Worm (Caenorhabditis elegans) whole organism, late embryonic: ENCODE measurements around the gene srxa-7.

Source experiments
- C08G9.2 ChIP-seq: sonication (generic microtip); optimal IDR thresholded peaks from 2 replicates; lab custom pipeline; 2016; ENCODE audit warnings: mild to moderate bottlenecking, missing genetic modification characterization, moderate library complexity, missing compliant biosample characterization
- C38D4.7 ChIP-seq: fragments of 200-800 bp; sonication (Bioruptor generic); optimal IDR thresholded peaks from 2 replicates; lab custom pipeline; 2018; ENCODE audit warnings: mild to moderate bottlenecking, missing genetic modification characterization, moderate library complexity, missing compliant biosample characterization
- F13H6.1 ChIP-seq: sonication (generic microtip); optimal IDR thresholded peaks from 2 replicates; lab custom pipeline; 2016; ENCODE audit warnings: missing genetic modification characterization, missing compliant biosample characterization
- K02D7.2 ChIP-seq: sonication (generic microtip); optimal IDR thresholded peaks from 2 replicates; lab custom pipeline; 2017; ENCODE audit warnings: mild to moderate bottlenecking, missing genetic modification characterization, missing compliant biosample characterization
- K09A11.1 ChIP-seq: sonication (generic microtip); optimal IDR thresholded peaks from 2 replicates; lab custom pipeline; 2017; ENCODE audit warnings: antibody characterized with exemption, mild to moderate bottlenecking, missing genetic modification characterization, missing compliant biosample characterization; ENCODE audit not compliant: insufficient read depth
- ahr-1 ChIP-seq: sonication (generic microtip); optimal IDR thresholded peaks from 2 replicates; lab custom pipeline; 2016; ENCODE audit warnings: missing genetic modification characterization, missing compliant biosample characterization
- ama-1 ChIP-seq: fragments of 150-350 bp; optimal IDR thresholded peaks from 2 replicates; lab custom pipeline; 2014
- ceh-14 ChIP-seq: sonication (generic microtip); optimal IDR thresholded peaks from 2 replicates; lab custom pipeline; 2016; ENCODE audit warnings: missing genotype, missing genetic modification characterization, missing compliant biosample characterization
- ceh-24 ChIP-seq: sonication (generic microtip); optimal IDR thresholded peaks from 2 replicates; lab custom pipeline; 2016; ENCODE audit warnings: mild to moderate bottlenecking, missing genetic modification characterization, missing compliant biosample characterization
- ceh-34 ChIP-seq: sonication (generic microtip); optimal IDR thresholded peaks from 2 replicates; lab custom pipeline; 2016; ENCODE audit warnings: mild to moderate bottlenecking, missing genetic modification characterization, missing compliant biosample characterization
- ceh-45 ChIP-seq: fragments of 200-800 bp; sonication (Bioruptor generic); IDR thresholded peaks from 2 replicates; pipeline ENCODE4 v1.3.6; 2022; ENCODE audit warnings: missing genetic modification reagents, missing genetic modification characterization, missing compliant biosample characterization
- ceh-48 ChIP-seq: sonication (generic microtip); optimal IDR thresholded peaks from 2 replicates; lab custom pipeline; 2016; ENCODE audit warnings: missing genetic modification characterization, inconsistent platforms, missing compliant biosample characterization
- ceh-9 ChIP-seq: sonication (generic microtip); optimal IDR thresholded peaks from 2 replicates; lab custom pipeline; 2016; ENCODE audit warnings: mild to moderate bottlenecking, missing genetic modification characterization, inconsistent platforms, missing compliant biosample characterization
- dmd-4 ChIP-seq: sonication (generic microtip); optimal IDR thresholded peaks from 2 replicates; lab custom pipeline; 2016; ENCODE audit warnings: borderline replicate concordance, missing genetic modification characterization, missing compliant biosample characterization
- elt-2 ChIP-seq: sonication (generic microtip); optimal IDR thresholded peaks from 2 replicates; lab custom pipeline; 2016; ENCODE audit warnings: missing genetic modification reagents, missing genetic modification characterization, missing compliant biosample characterization
- elt-4 ChIP-seq: sonication (generic microtip); optimal IDR thresholded peaks from 2 replicates; lab custom pipeline; 2016; ENCODE audit warnings: missing genetic modification characterization, missing compliant biosample characterization
- eyg-1 ChIP-seq: sonication (generic microtip); optimal IDR thresholded peaks from 2 replicates; lab custom pipeline; 2016; ENCODE audit warnings: missing genotype, missing genetic modification characterization, missing compliant biosample characterization
- fkh-6 ChIP-seq: sonication (generic microtip); optimal IDR thresholded peaks from 2 replicates; lab custom pipeline; 2016; ENCODE audit warnings: missing genetic modification characterization, missing compliant biosample characterization
- gmeb-2 ChIP-seq: sonication (generic microtip); optimal IDR thresholded peaks from 2 replicates; lab custom pipeline; 2016; ENCODE audit warnings: missing genetic modification characterization, inconsistent platforms, missing compliant biosample characterization
- hlh-6 ChIP-seq: sonication (generic microtip); optimal IDR thresholded peaks from 2 replicates; lab custom pipeline; 2016; ENCODE audit warnings: missing genotype, missing genetic modification characterization, missing compliant biosample characterization
- hlh-8 ChIP-seq: sonication (generic microtip); optimal IDR thresholded peaks from 2 replicates; lab custom pipeline; 2016; ENCODE audit warnings: missing genotype, missing genetic modification characterization, missing compliant biosample characterization
- madf-2 ChIP-seq: sonication (generic microtip); optimal IDR thresholded peaks from 2 replicates; lab custom pipeline; 2017; ENCODE audit warnings: missing genetic modification characterization, missing compliant biosample characterization
- nfya-1 ChIP-seq: sonication (generic microtip); optimal IDR thresholded peaks from 2 replicates; lab custom pipeline; 2017; ENCODE audit warnings: missing genetic modification characterization, mild to moderate bottlenecking, missing compliant biosample characterization, antibody characterized with exemption, moderate library complexity
- npax-4 ChIP-seq: sonication (generic microtip); optimal IDR thresholded peaks from 2 replicates; lab custom pipeline; 2016; ENCODE audit warnings: missing genetic modification characterization, missing compliant biosample characterization
- pat-9 ChIP-seq: fragments of 200-800 bp; sonication (Bioruptor generic); optimal IDR thresholded peaks from 2 replicates; lab custom pipeline; 2018; ENCODE audit warnings: mild to moderate bottlenecking, missing genetic modification characterization, moderate library complexity, missing compliant biosample characterization
- pax-1 ChIP-seq: fragments of 150-350 bp; optimal IDR thresholded peaks from 2 replicates; lab custom pipeline; 2014; ENCODE audit warnings: missing biosample characterization, missing genetic modification characterization
- pha-2 ChIP-seq: sonication (generic microtip); optimal IDR thresholded peaks from 2 replicates; lab custom pipeline; 2017; ENCODE audit warnings: mild to moderate bottlenecking, missing genetic modification characterization, missing compliant biosample characterization
- pha-4 ChIP-seq: fragments of 150-350 bp; optimal IDR thresholded peaks from 2 replicates; lab custom pipeline; 2018; ENCODE audit warnings: missing biosample characterization, missing genetic modification reagents, missing genetic modification characterization
- pqm-1 ChIP-seq: sonication (generic microtip); optimal IDR thresholded peaks from 2 replicates; lab custom pipeline; 2016; ENCODE audit warnings: missing genetic modification characterization, missing compliant biosample characterization
- pros-1 ChIP-seq: fragments of 150-350 bp; optimal IDR thresholded peaks from 2 replicates; lab custom pipeline; 2014; ENCODE audit warnings: missing biosample characterization, missing genetic modification reagents, missing genetic modification characterization
- ref-2 ChIP-seq: sonication (generic microtip); optimal IDR thresholded peaks from 2 replicates; lab custom pipeline; 2016; ENCODE audit warnings: missing genetic modification characterization, missing compliant biosample characterization
- rnt-1 ChIP-seq: sonication (generic microtip); optimal IDR thresholded peaks from 2 replicates; lab custom pipeline; 2016; ENCODE audit warnings: missing genetic modification characterization, missing compliant biosample characterization
- sdc-2 ChIP-seq: sonication (generic microtip); optimal IDR thresholded peaks from 2 replicates; lab custom pipeline; 2016; ENCODE audit warnings: missing genotype, missing genetic modification characterization, missing compliant biosample characterization
- sox-4 ChIP-seq: sonication (generic microtip); optimal IDR thresholded peaks from 2 replicates; lab custom pipeline; 2017; ENCODE audit warnings: mild to moderate bottlenecking, missing genetic modification characterization, inconsistent platforms, missing compliant biosample characterization
- syd-9 ChIP-seq: sonication (generic microtip); optimal IDR thresholded peaks from 2 replicates; lab custom pipeline; 2016; ENCODE audit warnings: mild to moderate bottlenecking, missing genetic modification characterization, moderate library complexity, missing compliant biosample characterization
- tbx-7 ChIP-seq: sonication (generic microtip); optimal IDR thresholded peaks from 2 replicates; lab custom pipeline; 2016; ENCODE audit warnings: missing genotype, missing genetic modification characterization, missing compliant biosample characterization
- ttx-3 ChIP-seq: sonication (generic microtip); optimal IDR thresholded peaks from 2 replicates; lab custom pipeline; 2016; ENCODE audit warnings: missing genetic modification reagents, missing genetic modification characterization, missing compliant biosample characterization
- unc-3 ChIP-seq, 2 experiments: fragments of 200-800 bp in 1 of 2; sonication (Bioruptor generic) in 1 of 2; sonication (generic microtip) in 1 of 2; conservative IDR thresholded peaks in 1 of 2; optimal IDR thresholded peaks in 1 of 2; 2 replicates each; pipeline versions ENCODE4 v1.3.6 to Lab custom; 2016 to 2022; ENCODE audit warnings: missing compliant biosample characterization in 2 of 2, missing genetic modification characterization in 2 of 2, missing genetic modification reagents in 1 of 2
- zip-5 ChIP-seq: sonication (generic microtip); optimal IDR thresholded peaks from 2 replicates; lab custom pipeline; 2016; ENCODE audit warnings: missing genetic modification characterization, missing compliant biosample characterization

The srxa-7 gene

DNA sequence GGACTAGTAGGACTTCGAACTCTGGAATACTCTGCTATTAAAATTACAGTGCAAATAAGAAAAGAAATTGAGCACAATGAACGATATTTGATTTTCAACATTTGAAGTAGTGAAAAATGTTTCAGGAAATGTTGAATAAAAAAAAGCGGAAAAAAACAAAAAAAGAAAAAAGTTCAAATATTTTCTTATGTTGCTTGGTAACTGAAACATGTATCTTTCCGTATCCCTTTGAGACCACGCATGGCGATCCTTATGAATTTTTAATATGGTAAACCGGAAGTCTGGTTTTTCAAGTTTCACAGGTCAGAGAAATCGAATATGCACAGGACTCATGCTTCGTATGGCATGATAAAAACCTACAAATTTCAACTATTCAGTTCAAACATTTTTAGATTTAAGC, 19.7 kb upstream of the srxa-7 start, which contains the start of gene F28G4.3:
Gene F28G4.3 (minus strand): TSS at position 101 of the 400 bp plus-strand sequence.
- no peak for TF ChIP-seq pros-1 (tag; lab: Kevin White, UChicago)

DNA sequence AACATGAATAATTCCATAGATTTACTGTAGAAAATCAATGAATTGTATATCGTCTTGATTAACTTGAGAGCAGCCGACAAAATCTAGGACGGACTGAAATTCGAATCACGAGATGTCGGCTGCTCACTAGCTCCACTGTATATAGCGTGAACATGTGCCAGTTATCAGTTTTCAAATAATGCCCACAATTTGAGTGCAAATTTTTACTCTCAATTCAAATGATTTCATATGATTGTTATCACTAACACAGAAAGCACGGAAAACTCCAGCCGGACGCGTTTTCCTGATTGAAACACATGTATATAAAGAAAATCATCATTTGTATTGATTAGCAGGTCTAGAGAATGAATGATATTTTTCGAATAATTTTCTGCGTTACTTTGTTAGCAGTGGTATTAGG, 14.9 kb upstream of the srxa-7 start, which contains the start of gene oac-5:
Gene oac-5 (plus strand): TSS at position 301 of the 400 bp plus-strand sequence.
- no peak for TF ChIP-seq npax-4
- no peak for TF ChIP-seq sdc-2
- no peak for TF ChIP-seq hlh-6 (tag; lab: Kevin White, UChicago)
- TF ChIP-seq pqm-1 (tag; lab: Kevin White, UChicago): no peak
- TF ChIP-seq hlh-8 (tag; lab: Kevin White, UChicago): no peak
- TF ChIP-seq pax-1: no peak
- no peak for TF ChIP-seq ref-2
- TF ChIP-seq rnt-1: no peak
- TF ChIP-seq sox-4 (tag; lab: Kevin White, UChicago): no peak
- TF ChIP-seq C08G9.2 (tag; lab: Kevin White, UChicago): no peak
- no peak for TF ChIP-seq ceh-48 (tag; lab: Kevin White, UChicago)
- TF ChIP-seq zip-5 (tag; lab: Kevin White, UChicago): no peak
- no peak for TF ChIP-seq ahr-1 (tag; lab: Kevin White, UChicago)
- TF ChIP-seq dmd-4 (tag; lab: Kevin White, UChicago): no peak
- no peak for TF ChIP-seq tbx-7
- TF ChIP-seq pat-9 (tag; lab: Kevin White, UChicago): no peak
- TF ChIP-seq C38D4.7 (GFP tag; lab: Kevin White, UChicago): no peak
- TF ChIP-seq, all 69 proteins: peak for 0

DNA sequence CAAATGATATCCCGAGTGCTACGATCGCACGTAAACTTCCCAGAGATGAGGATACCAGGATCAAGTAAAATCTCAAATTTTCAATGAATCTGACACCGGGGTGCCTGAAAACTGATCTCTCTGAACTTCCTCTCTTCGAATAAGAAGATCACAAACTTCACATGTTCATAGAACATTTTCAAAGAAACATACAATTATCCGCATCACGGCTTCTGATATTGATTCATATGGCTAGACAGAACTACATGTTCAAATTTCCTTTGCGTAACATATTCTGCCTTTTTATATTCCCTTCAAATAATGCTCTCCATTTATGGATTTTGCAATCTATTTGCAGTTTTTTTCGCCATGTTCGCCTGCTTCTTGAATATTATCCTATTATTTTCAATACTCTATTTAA, 10.3 kb upstream of the srxa-7 start, which contains the start of gene srbc-83:
Gene srbc-83 (plus strand): TSS at position 301 of the 400 bp plus-strand sequence.
- TF ChIP-seq C38D4.7 (GFP tag; lab: Kevin White, UChicago) (no peak), pha-4 (no peak), ttx-3 (tag; lab: Kevin White, UChicago) (no peak), hlh-6 (tag; lab: Kevin White, UChicago) (no peak), dmd-4 (tag; lab: Kevin White, UChicago) (no peak), nfya-1 (no peak), pha-2 (no peak), unc-3 (GFP tag; conservative IDR thresholded peaks at IDR 0.05; lab: Robert Waterston, UW) (no peak), unc-3 (tag; optimal IDR thresholded peaks at IDR 0.05; lab: Kevin White, UChicago) (no peak), pat-9 (tag; lab: Kevin White, UChicago) (no peak), K02D7.2 (no peak), ceh-34 (tag; lab: Kevin White, UChicago) (no peak)

DNA sequence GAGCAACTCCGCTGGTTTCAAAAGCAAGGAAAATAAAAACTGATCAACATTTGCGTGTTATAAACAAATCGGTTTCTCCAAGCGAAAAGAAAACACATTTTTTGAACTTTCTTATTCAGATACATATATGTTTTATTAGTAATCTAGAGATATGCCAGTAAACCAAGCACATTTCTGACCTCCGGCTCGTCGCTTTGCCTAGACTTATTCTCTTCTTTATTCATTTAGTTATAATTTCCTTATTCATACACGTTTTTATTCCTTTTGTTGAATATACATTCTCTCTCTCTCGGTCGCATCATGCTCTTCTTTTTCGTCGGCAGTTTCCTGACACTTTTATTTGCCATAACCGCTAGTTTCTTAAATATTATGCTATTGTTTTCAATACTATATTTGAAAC, 8.7 kb upstream of the srxa-7 start, which contains the start of gene srbc-84:
Gene srbc-84 (plus strand): TSS at position 301 of the 400 bp plus-strand sequence.
- TF ChIP-seq ahr-1 (tag; lab: Kevin White, UChicago): no peak
- TF ChIP-seq F13H6.1 (tag; lab: Kevin White, UChicago): no peak
- TF ChIP-seq elt-2 (tag; lab: Kevin White, UChicago): no peak
- no peak for TF ChIP-seq dmd-4 (tag; lab: Kevin White, UChicago)
- no peak for TF ChIP-seq ama-1
- no peak for TF ChIP-seq ceh-24
- TF ChIP-seq elt-4 (tag; lab: Kevin White, UChicago): no peak
- TF ChIP-seq hlh-6 (tag; lab: Kevin White, UChicago): no peak
- no peak for TF ChIP-seq rnt-1

DNA sequence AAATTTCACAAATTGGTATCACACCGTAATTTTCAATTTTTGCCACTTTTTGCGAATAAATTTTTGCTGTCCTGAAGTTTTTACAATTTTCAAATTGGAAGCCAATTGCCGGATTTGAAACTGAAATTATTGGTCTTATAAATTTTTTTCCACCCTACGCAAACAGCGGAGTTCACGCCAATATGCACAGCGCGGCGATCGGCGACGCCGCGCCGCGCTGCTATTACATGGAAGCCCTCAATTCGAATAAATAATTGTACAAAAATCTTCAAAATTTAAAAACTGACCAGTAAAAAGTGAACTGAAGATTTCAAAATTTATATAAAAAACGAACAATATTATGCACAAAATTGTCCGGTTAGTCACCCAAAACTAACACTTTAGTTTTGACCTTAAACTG, 7.5 kb upstream of the srxa-7 start:
- no peak for TF ChIP-seq eyg-1 (tag; lab: Kevin White, UChicago)
- TF ChIP-seq hlh-8 (tag; lab: Kevin White, UChicago): no peak
- no peak for TF ChIP-seq elt-4 (tag; lab: Kevin White, UChicago)
- TF ChIP-seq sox-4 (tag; lab: Kevin White, UChicago): no peak
- no peak for TF ChIP-seq pha-4
- TF ChIP-seq ceh-14 (tag; lab: Kevin White, UChicago): no peak
- no peak for TF ChIP-seq elt-2 (tag; lab: Kevin White, UChicago)
- TF ChIP-seq gmeb-2 (tag; lab: Kevin White, UChicago): no peak
- no peak for TF ChIP-seq fkh-6 (tag; lab: Kevin White, UChicago)
- no peak for TF ChIP-seq ttx-3 (tag; lab: Kevin White, UChicago)
- TF ChIP-seq ceh-9 (tag; lab: Kevin White, UChicago): no peak
- TF ChIP-seq F13H6.1 (tag; lab: Kevin White, UChicago): no peak
- no peak for TF ChIP-seq K09A11.1 (tag; lab: Kevin White, UChicago)
- no peak for TF ChIP-seq ceh-45
- no peak for TF ChIP-seq syd-9 (tag; lab: Kevin White, UChicago)
- no peak for TF ChIP-seq nfya-1
- no peak for TF ChIP-seq madf-2 (tag; lab: Kevin White, UChicago)
- TF ChIP-seq unc-3 (GFP tag; conservative IDR thresholded peaks at IDR 0.05; lab: Robert Waterston, UW): no peak
- no peak for TF ChIP-seq unc-3 (tag; optimal IDR thresholded peaks at IDR 0.05; lab: Kevin White, UChicago)
- TF ChIP-seq pha-2: no peak
